Worm (Caenorhabditis elegans): ENCODE results near the gene bath-30.

DNA sequence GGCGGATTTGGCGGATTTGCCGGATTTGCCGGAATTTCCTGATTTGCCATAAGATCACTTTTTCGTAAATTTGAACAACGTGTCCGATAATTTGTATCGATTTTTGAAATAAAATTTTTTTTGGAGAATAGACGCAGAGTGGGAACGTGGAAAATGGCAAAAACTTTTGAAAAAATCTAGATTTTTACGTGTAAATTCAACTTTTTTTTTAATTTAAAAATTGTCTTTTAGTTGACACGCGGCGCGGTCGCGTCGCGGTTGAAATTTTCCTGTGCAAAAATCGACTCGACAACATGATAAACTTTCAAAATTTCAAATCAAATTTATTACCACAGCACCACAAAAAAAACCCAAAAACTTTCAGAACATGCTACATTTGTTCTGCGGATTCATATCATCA is 49.3 kb upstream of the bath-30 start, which contains the start of gene nep-20:
- TF ChIP-seq unc-98 (GFP tag; IDR thresholded peaks at IDR 0.05), result no peak
- TF ChIP-seq C34B4.2 (tag; optimal IDR thresholded peaks at IDR 0.05), result no peak
- TF ChIP-seq ceh-63 (GFP tag; optimal IDR thresholded peaks at IDR 0.05), result no peak
- TF ChIP-seq elt-3 (tag; optimal IDR thresholded peaks at IDR 0.05), result no peak
- no peak for TF ChIP-seq ama-1 (optimal IDR thresholded peaks at IDR 0.05)
- TF ChIP-seq unc-62 (GFP tag; optimal IDR thresholded peaks at IDR 0.05), result no peak
- no peak for TF ChIP-seq ces-1 (GFP tag; optimal IDR thresholded peaks at IDR 0.05)
- TF ChIP-seq nhr-71 (tag; optimal IDR thresholded peaks at IDR 0.05), result no peak
- no peak for TF ChIP-seq fos-1 (tag; optimal IDR thresholded peaks at IDR 0.05)
